Fruit fly (Drosophila melanogaster) whole organism: ENCODE results near the gene abd-A.

Experiments used
- CG8478 ChIP-seq: fragments of >200 bp; optimal IDR thresholded peaks from 2 replicates; lab custom pipeline; 2018; ENCODE audit warnings: inconsistent platforms
- Dll ChIP-seq: fragments of >200 bp; optimal IDR thresholded peaks from 2 replicates; lab custom pipeline; 2017
- EcR ChIP-seq, 2 experiments: fragments of >200 bp; optimal IDR thresholded peaks; 2 replicates each; lab custom pipeline; 2017; ENCODE audit warnings: missing biosample characterization in 2 of 2, missing genetic modification characterization in 2 of 2, missing genetic modification reagents in 2 of 2
- pan ChIP-seq: fragments of >200 bp; optimal IDR thresholded peaks from 2 replicates; lab custom pipeline; 2017
- psq ChIP-seq: fragments of >200 bp; optimal IDR thresholded peaks from 2 replicates; lab custom pipeline; 2017
- usp ChIP-seq: fragments of >200 bp; optimal IDR thresholded peaks from 2 replicates; lab custom pipeline; 2017; ENCODE audit warnings: missing biosample characterization, missing genetic modification characterization, mixed read lengths

DNA sequence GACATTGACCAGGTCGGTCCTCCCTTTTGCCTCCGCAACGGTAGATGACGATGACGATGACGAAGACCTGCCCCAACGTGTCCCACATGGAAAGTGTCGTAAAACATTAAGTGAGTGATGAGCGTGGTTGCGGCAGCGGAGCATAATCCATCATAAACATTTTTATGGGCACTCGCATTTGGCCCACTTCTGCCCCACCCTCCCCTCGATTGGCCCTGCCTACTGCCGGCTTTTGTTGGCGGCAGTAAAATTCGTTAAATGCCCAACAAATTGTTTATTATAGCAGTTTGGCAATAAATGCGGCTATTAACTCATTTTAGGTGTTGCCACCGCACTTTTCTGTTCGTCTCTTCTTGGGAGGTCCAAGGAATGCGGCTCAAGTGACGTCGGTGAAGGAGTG, 41.5 kb upstream of the abd-A start:
- TF ChIP-seq usp (GFP tag; lab: Kevin White, UChicago) (no peak), pan (no peak), EcR (GFP tag; optimal IDR thresholded peaks at IDR 0.05; lab: Kevin White, UChicago) (no peak), Dll (no peak), CG8478 (lab: Kevin White, UChicago) (no peak), psq (no peak)
